Worm (Caenorhabditis elegans): Measurements from ENCODE around the gene F43H9.3.

ce11 chrV:7977701-7978461 lies 46.9 kb downstream of the F43H9.3 start, which contains the start of gene let-413:
- TF ChIP-seq elt-2 (tag; optimal IDR thresholded peaks at IDR 0.05) = peak; percentile 56
- TF ChIP-seq C38D4.7 (GFP tag; optimal IDR thresholded peaks at IDR 0.05) = no peak
- TF ChIP-seq ama-1 (optimal IDR thresholded peaks at IDR 0.05) = no peak
- TF ChIP-seq ceh-45 (GFP tag; IDR thresholded peaks at IDR 0.05) = no peak
- no peak for TF ChIP-seq lin-11 (tag; optimal IDR thresholded peaks at IDR 0.05)
